Fruit fly (Drosophila melanogaster) whole organism, embryonic: ENCODE results near the gene NKCC.

Experiments
- BEAF-32 ChIP-seq: fragments of 200-800 bp; sonication (Bioruptor generic); optimal IDR thresholded peaks from 3 replicates; lab custom pipeline; 2017; ENCODE audit warnings: missing biosample characterization, missing genetic modification characterization, mild to moderate bottlenecking, moderate library complexity, missing genetic modification reagents
- CG11696 ChIP-seq: fragments of 200-800 bp; sonication (Bioruptor generic); IDR thresholded peaks from 2 replicates; pipeline ENCODE4 v1.3.6; 2022; ENCODE audit warnings: missing biosample characterization, missing genetic modification characterization
- CG13287 ChIP-seq: fragments of 200-800 bp; sonication (Bioruptor generic); IDR thresholded peaks from 2 replicates; pipeline ENCODE4 v1.3.6; 2022; ENCODE audit warnings: missing biosample characterization, missing genetic modification characterization; ENCODE audit not compliant: partially characterized antibody
- CG13894 ChIP-seq: fragments of 200-800 bp; sonication (Bioruptor generic); optimal IDR thresholded peaks from 3 replicates; lab custom pipeline; 2018; ENCODE audit warnings: missing biosample characterization, mild to moderate bottlenecking, missing genetic modification characterization, moderate library complexity
- CG15269 ChIP-seq: fragments of 200-800 bp; sonication (Bioruptor generic); optimal IDR thresholded peaks from 2 replicates; lab custom pipeline; 2018; ENCODE audit warnings: missing biosample characterization, mild to moderate bottlenecking, missing genetic modification characterization, moderate library complexity
- CG15479 ChIP-seq: fragments of 200-800 bp; sonication (Bioruptor generic); optimal IDR thresholded peaks from 3 replicates; lab custom pipeline; 2019; ENCODE audit warnings: missing biosample characterization, mild to moderate bottlenecking, missing genetic modification characterization, moderate library complexity
- CG15514 ChIP-seq: fragments of 200-800 bp; sonication (Bioruptor generic); optimal IDR thresholded peaks from 3 replicates; lab custom pipeline; 2017; ENCODE audit warnings: missing biosample characterization, missing genetic modification characterization, mild to moderate bottlenecking, moderate library complexity, missing genetic modification reagents
- CG16779 ChIP-seq: fragments of 200-800 bp; sonication (Bioruptor generic); IDR thresholded peaks from 2 replicates; pipeline ENCODE4 v1.3.6; 2022; ENCODE audit warnings: missing biosample characterization, missing genetic modification characterization
- CG18599 ChIP-seq: fragments of 200-800 bp; sonication (Bioruptor generic); optimal IDR thresholded peaks from 3 replicates; lab custom pipeline; 2017; ENCODE audit warnings: missing biosample characterization, missing genetic modification characterization, mild to moderate bottlenecking, moderate library complexity, missing genetic modification reagents
- CG2202 ChIP-seq: fragments of 200-800 bp; sonication (Bioruptor generic); optimal IDR thresholded peaks from 2 replicates; lab custom pipeline; 2018; ENCODE audit warnings: missing biosample characterization, mild to moderate bottlenecking, missing genetic modification characterization
- CG3407 ChIP-seq: fragments of 200-800 bp; sonication (Bioruptor generic); optimal IDR thresholded peaks from 2 replicates; lab custom pipeline; 2018; ENCODE audit warnings: missing biosample characterization, mild to moderate bottlenecking, missing genetic modification characterization
- CG3995 ChIP-seq: fragments of 200-800 bp; sonication (Bioruptor generic); optimal IDR thresholded peaks from 3 replicates; lab custom pipeline; 2016; ENCODE audit warnings: missing biosample characterization, missing genetic modification characterization
- CG42726 ChIP-seq: fragments of 200-800 bp; sonication (Bioruptor generic); IDR thresholded peaks from 2 replicates; pipeline ENCODE4 v1.3.6; 2022; ENCODE audit warnings: missing biosample characterization, missing genetic modification characterization; ENCODE audit not compliant: partially characterized antibody
- CG4328 ChIP-seq: fragments of 200-800 bp; sonication (Bioruptor generic); optimal IDR thresholded peaks from 3 replicates; lab custom pipeline; 2017; ENCODE audit warnings: missing biosample characterization, missing genetic modification reagents, missing genetic modification characterization
- CG6272 ChIP-seq: fragments of 200-800 bp; sonication (Bioruptor generic); IDR thresholded peaks from 2 replicates; pipeline ENCODE4 v1.3.6; 2022; ENCODE audit warnings: missing biosample characterization, missing genetic modification characterization
- CG6791 ChIP-seq: fragments of 200-800 bp; sonication (Bioruptor generic); IDR thresholded peaks from 3 replicates; pipeline ENCODE4 v1.3.6; 2022; ENCODE audit warnings: missing biosample characterization, missing genetic modification characterization; ENCODE audit not compliant: partially characterized antibody
- CG7271 ChIP-seq: fragments of 200-800 bp; sonication (Bioruptor generic); optimal IDR thresholded peaks from 2 replicates; lab custom pipeline; 2018; ENCODE audit warnings: missing biosample characterization, mild to moderate bottlenecking, missing genetic modification characterization, moderate library complexity
- CG7372 ChIP-seq: fragments of 200-800 bp; sonication (Bioruptor generic); IDR thresholded peaks from 2 replicates; pipeline ENCODE4 v1.3.6; 2022; ENCODE audit warnings: missing biosample characterization, missing genetic modification characterization
- CG7745 ChIP-seq: fragments of 200-800 bp; sonication (Bioruptor generic); optimal IDR thresholded peaks from 2 replicates; lab custom pipeline; 2018; ENCODE audit warnings: missing biosample characterization, mild to moderate bottlenecking, missing genetic modification characterization, moderate library complexity
- CG8359 ChIP-seq: fragments of 200-800 bp; sonication (Bioruptor generic); optimal IDR thresholded peaks from 2 replicates; lab custom pipeline; 2017; ENCODE audit warnings: missing biosample characterization, mild to moderate bottlenecking, missing genetic modification characterization, borderline replicate concordance
- CG8388 ChIP-seq: fragments of 200-800 bp; sonication (Bioruptor generic); optimal IDR thresholded peaks from 2 replicates; lab custom pipeline; 2019; ENCODE audit warnings: missing biosample characterization, mild to moderate bottlenecking, missing genetic modification characterization, moderate library complexity
- CG8478 ChIP-seq: fragments of >200 bp; optimal IDR thresholded peaks from 2 replicates; lab custom pipeline; 2018
- CG8765 ChIP-seq: fragments of 200-800 bp; sonication (Bioruptor generic); IDR thresholded peaks from 2 replicates; pipeline ENCODE4 v1.3.6; 2022; ENCODE audit warnings: missing biosample characterization, missing genetic modification characterization
- CG9727 ChIP-seq: fragments of 200-800 bp; sonication (Bioruptor generic); optimal IDR thresholded peaks from 3 replicates; lab custom pipeline; 2017; ENCODE audit warnings: missing biosample characterization, mild to moderate bottlenecking, missing genetic modification characterization
- D ChIP-seq, 2 experiments: fragments of 200-800 bp in 1 of 2; fragments of >200 bp in 1 of 2; sonication (Bioruptor generic) in 1 of 2; optimal IDR thresholded peaks; 2 replicates in 1 of 2; 3 replicates in 1 of 2; lab custom pipeline; 2017; ENCODE audit warnings: mild to moderate bottlenecking in 1 of 2, missing biosample characterization in 1 of 2, missing genetic modification characterization in 1 of 2, missing genetic modification reagents in 1 of 2
- D19B ChIP-seq: fragments of 200-800 bp; sonication (Bioruptor generic); optimal IDR thresholded peaks from 2 replicates; lab custom pipeline; 2017; ENCODE audit warnings: missing biosample characterization, mild to moderate bottlenecking, missing genetic modification characterization
- Doc3 ChIP-seq: fragments of 200-800 bp; sonication (Bioruptor generic); IDR thresholded peaks from 3 replicates; pipeline ENCODE4 v1.3.6; 2022; ENCODE audit warnings: missing biosample characterization, missing genetic modification characterization; ENCODE audit not compliant: partially characterized antibody
- Ets65A ChIP-seq: fragments of 200-800 bp; sonication (Bioruptor generic); peaks from one replicate; lab custom pipeline; 2016; ENCODE audit warnings: missing biosample characterization, missing genetic modification characterization
- Fer2 ChIP-seq: fragments of 200-800 bp; sonication (Bioruptor generic); optimal IDR thresholded peaks from 2 replicates; lab custom pipeline; 2018; ENCODE audit warnings: missing biosample characterization, mild to moderate bottlenecking, missing genetic modification characterization, moderate library complexity
- Oli ChIP-seq: fragments of 200-800 bp; sonication (Bioruptor generic); optimal IDR thresholded peaks from 2 replicates; lab custom pipeline; 2018; ENCODE audit warnings: missing biosample characterization, mild to moderate bottlenecking, missing genetic modification characterization, moderate library complexity
- Ptx1 ChIP-seq: fragments of 200-800 bp; sonication (Bioruptor generic); IDR thresholded peaks from 2 replicates; pipeline ENCODE4 v1.3.6; 2022; ENCODE audit warnings: missing biosample characterization, missing genetic modification characterization
- ab ChIP-seq: fragments of 200-800 bp; sonication (Bioruptor generic); optimal IDR thresholded peaks from 2 replicates; lab custom pipeline; 2016; ENCODE audit warnings: missing biosample characterization, missing genetic modification characterization
- amos ChIP-seq: fragments of 200-800 bp; sonication (Bioruptor generic); IDR thresholded peaks from 2 replicates; pipeline ENCODE4 v1.3.6; 2022; ENCODE audit warnings: missing biosample characterization, missing genetic modification characterization; ENCODE audit not compliant: partially characterized antibody
- chn ChIP-seq: fragments of 200-800 bp; sonication (Bioruptor generic); optimal IDR thresholded peaks from 2 replicates; lab custom pipeline; 2016; ENCODE audit warnings: missing biosample characterization, missing genetic modification characterization
- crol ChIP-seq: fragments of 200-800 bp; sonication (Bioruptor generic); IDR thresholded peaks from 2 replicates; pipeline ENCODE4 v1.3.6; 2022; ENCODE audit warnings: missing biosample characterization, missing genetic modification characterization
- dan ChIP-seq: fragments of 200-800 bp; sonication (Bioruptor generic); IDR thresholded peaks from 2 replicates; pipeline ENCODE4 v1.3.6; 2022; ENCODE audit warnings: missing biosample characterization, missing genetic modification characterization
- dimm ChIP-seq: fragments of 200-800 bp; sonication (Bioruptor generic); IDR thresholded peaks from 2 replicates; pipeline ENCODE4 v1.3.6; 2022; ENCODE audit warnings: missing biosample characterization, missing genetic modification characterization
- fru ChIP-seq: fragments of >200 bp; optimal IDR thresholded peaks from 2 replicates; lab custom pipeline; 2017
- grau ChIP-seq: fragments of 200-800 bp; optimal IDR thresholded peaks from 3 replicates; lab custom pipeline; 2019; ENCODE audit warnings: missing biosample characterization, mild to moderate bottlenecking, missing genetic modification characterization, moderate library complexity
- her ChIP-seq: fragments of 200-800 bp; sonication (Bioruptor generic); optimal IDR thresholded peaks from 2 replicates; lab custom pipeline; 2016; ENCODE audit warnings: missing biosample characterization, missing genetic modification characterization
- kni ChIP-seq: fragments of 200-800 bp; sonication (Bioruptor generic); optimal IDR thresholded peaks from 3 replicates; lab custom pipeline; 2017; ENCODE audit warnings: mild to moderate bottlenecking, missing biosample characterization, missing genetic modification reagents, missing genetic modification characterization
- nerfin-2 ChIP-seq: fragments of 200-800 bp; sonication (Bioruptor generic); IDR thresholded peaks from 2 replicates; pipeline ENCODE4 v1.3.6; 2022; ENCODE audit warnings: missing biosample characterization, missing genetic modification characterization; ENCODE audit not compliant: partially characterized antibody
- pita ChIP-seq: fragments of 200-800 bp; sonication (Bioruptor generic); optimal IDR thresholded peaks from 2 replicates; lab custom pipeline; 2017; ENCODE audit warnings: missing biosample characterization, mild to moderate bottlenecking, missing genetic modification characterization
- pum ChIP-seq: fragments of 200-800 bp; sonication (Bioruptor generic); optimal IDR thresholded peaks from 2 replicates; lab custom pipeline; 2016; ENCODE audit warnings: missing biosample characterization, missing genetic modification characterization
- rib ChIP-seq: fragments of 200-800 bp; sonication (Bioruptor generic); IDR thresholded peaks from 2 replicates; pipeline ENCODE4 v1.3.6; 2022; ENCODE audit warnings: missing biosample characterization, missing genetic modification characterization
- sens ChIP-seq: fragments of 200-800 bp; sonication (Bioruptor generic); peaks from one replicate; lab custom pipeline; 2016; ENCODE audit warnings: missing biosample characterization, missing genetic modification characterization
- sr ChIP-seq: fragments of 200-800 bp; sonication (Bioruptor generic); IDR thresholded peaks from 3 replicates; pipeline ENCODE4 v1.3.6; 2022; ENCODE audit warnings: missing biosample characterization, missing genetic modification characterization
- trh ChIP-seq: fragments of 200-800 bp; sonication (Bioruptor generic); optimal IDR thresholded peaks from 2 replicates; lab custom pipeline; 2016; ENCODE audit warnings: missing biosample characterization, missing genetic modification characterization
- vvl ChIP-seq: fragments of 200-800 bp; sonication (Bioruptor generic); IDR thresholded peaks from 2 replicates; pipeline ENCODE4 v1.3.6; 2022; ENCODE audit warnings: missing biosample characterization, missing genetic modification characterization
- yki ChIP-seq: fragments of >200 bp; optimal IDR thresholded peaks from 3 replicates; lab custom pipeline; 2018

Gene NKCC

dm6 chr3R:5483488-5484109 is 18.9 kb downstream of the NKCC start, which contains the start of gene ksr (continued):
- TF ChIP-seq CG42726 (GFP tag; lab: Robert Waterston, UW) (peak; percentile 57; the same call in 1 of the 2 replicates), CG8359 (GFP tag; lab: Kevin White, UChicago) (no peak), trh (GFP tag; lab: Kevin White, UChicago) (no peak), amos (no peak), dan (no peak), crol (GFP tag; lab: Robert Waterston, UW) (no peak), CG6272 (no peak), sens (GFP tag; lab: Kevin White, UChicago) (peak; percentile 74), CG8388 (no peak), CG2202 (tag; lab: Kevin White, UChicago) (no peak), CG4328 (GFP tag; lab: Kevin White, UChicago) (no peak), CG15269 (tag; lab: Kevin White, UChicago) (no peak), CG13894 (tag; lab: Kevin White, UChicago) (no peak), CG13287 (GFP tag; lab: Robert Waterston, UW) (peak; percentile 21; the same call in 1 of the 2 replicates), ab (GFP tag; lab: Kevin White, UChicago) (no peak), CG9727 (GFP tag; lab: Kevin White, UChicago) (no peak), CG16779 (GFP tag; lab: Robert Waterston, UW) (no peak), CG11696 (GFP tag; lab: Robert Waterston, UW) (no peak), pum (GFP tag; lab: Kevin White, UChicago) (no peak), dimm (GFP tag; lab: Robert Waterston, UW) (no peak), Doc3 (GFP tag; lab: Robert Waterston, UW) (no peak), CG7745 (tag; lab: Kevin White, UChicago) (no peak), Oli (tag; lab: Kevin White, UChicago) (no peak), CG15479 (no peak), chn (GFP tag; lab: Kevin White, UChicago) (no peak), grau (tag; lab: Kevin White, UChicago) (peak; percentile 51), CG3407 (GFP tag; lab: Kevin White, UChicago) (no peak), BEAF-32 (GFP tag; lab: Kevin White, UChicago) (no peak), Fer2 (tag; lab: Kevin White, UChicago) (no peak), sr (GFP tag; lab: Robert Waterston, UW) (0 out of 3 replicates have a peak, but pooled peaks have one; percentile 5), CG6791 (GFP tag; lab: Robert Waterston, UW) (no peak), yki (lab: Kevin White, UChicago) (no peak), kni (no peak), D (optimal IDR thresholded peaks at IDR 0.05; lab: Kevin White, UChicago) (no peak), D (GFP tag; optimal IDR thresholded peaks at IDR 0.05; lab: Kevin White, UChicago) (no peak), Ets65A (GFP tag; lab: Kevin White, UChicago) (peak; percentile 84), Ptx1 (GFP tag; lab: Robert Waterston, UW) (no peak), CG3995 (GFP tag; lab: Kevin White, UChicago) (no peak), nerfin-2 (GFP tag; lab: Robert Waterston, UW) (no peak), CG8478 (lab: Kevin White, UChicago) (no peak), fru (lab: Kevin White, UChicago) (no peak), rib (GFP tag; lab: Robert Waterston, UW) (no peak), vvl (GFP tag; lab: Robert Waterston, UW) (peak; percentile 34; the same call in 1 of the 2 replicates), CG7271 (tag; lab: Kevin White, UChicago) (no peak), D19B (GFP tag; lab: Kevin White, UChicago) (no peak), her (GFP tag; lab: Kevin White, UChicago) (no peak), CG18599 (no peak), CG7372 (GFP tag; lab: Robert Waterston, UW) (no peak), CG8765 (GFP tag; lab: Robert Waterston, UW) (no peak), CG15514 (GFP tag; lab: Kevin White, UChicago) (peak; percentile 19), pita (GFP tag; lab: Kevin White, UChicago) (no peak)
